Fruit fly (Drosophila melanogaster): ENCODE results near the gene CG10859.

Gene CG10859

dm6 chr2L:13361465-13361864 is 37.0 kb downstream of the CG10859 start, which contains the start of gene CG9377:
Gene CG9377, minus strand, starts transcription at chr2L:13361565.
- no peak for TF ChIP-seq h (optimal IDR thresholded peaks at IDR 0.05)
- no peak for TF ChIP-seq Myc (optimal IDR thresholded peaks at IDR 0.05)
- no peak for TF ChIP-seq psq (optimal IDR thresholded peaks at IDR 0.05)
- TF ChIP-seq ttk (optimal IDR thresholded peaks at IDR 0.05), result no peak
- TF ChIP-seq Sin3A (optimal IDR thresholded peaks at IDR 0.05), result no peak
- TF ChIP-seq insv (optimal IDR thresholded peaks at IDR 0.05), result no peak

- TF ChIP-seq Myc (optimal IDR thresholded peaks at IDR 0.05) (no peak), insv (optimal IDR thresholded peaks at IDR 0.05) (no peak), psq (optimal IDR thresholded peaks at IDR 0.05) (no peak), h (optimal IDR thresholded peaks at IDR 0.05) (no peak), Sin3A (optimal IDR thresholded peaks at IDR 0.05) (no peak), ttk (optimal IDR thresholded peaks at IDR 0.05) (no peak)
Measured at dm6 chr2L:13354580-13355347, 43.7 kb downstream of the CG10859 start, which contains the start of gene CG9395. Gene CG9395, minus strand, starts transcription at chr2L:13355073.

dm6 chr2L:13349237-13349902 is 49.1 kb downstream of the CG10859 start:
- no peak for TF ChIP-seq ttk (optimal IDR thresholded peaks at IDR 0.05)
- no peak for TF ChIP-seq h (optimal IDR thresholded peaks at IDR 0.05)
- TF ChIP-seq Myc (optimal IDR thresholded peaks at IDR 0.05), result no peak

- TF ChIP-seq Myc (optimal IDR thresholded peaks at IDR 0.05) (no peak), psq (optimal IDR thresholded peaks at IDR 0.05) (no peak), h (optimal IDR thresholded peaks at IDR 0.05) (no peak), Sin3A (optimal IDR thresholded peaks at IDR 0.05) (no peak), insv (optimal IDR thresholded peaks at IDR 0.05) (no peak), ttk (optimal IDR thresholded peaks at IDR 0.05) (no peak)
Measured at dm6 chr2L:13347473-13347872, 51.0 kb downstream of the CG10859 start, which contains the start of gene CG16826. Gene CG16826, plus strand, starts transcription at chr2L:13347773.

Measured in Kc167 (cell line).